Fruit fly (Drosophila melanogaster) whole organism, embryonic: ENCODE measurements around the gene CG16736.

Source experiments
- Atf-2 ChIP-seq: fragments of 200-800 bp; sonication (Bioruptor generic); optimal IDR thresholded peaks from 2 replicates; lab custom pipeline; 2016; ENCODE audit warnings: missing biosample characterization, missing genetic modification characterization
- Bdp1 ChIP-seq: fragments of 200-800 bp; sonication (Bioruptor generic); optimal IDR thresholded peaks from 3 replicates; lab custom pipeline; 2016; ENCODE audit warnings: missing biosample characterization, missing genetic modification characterization
- CG11560 ChIP-seq: fragments of 200-800 bp; sonication (Bioruptor generic); IDR thresholded peaks from 3 replicates; pipeline ENCODE4 v1.3.6; 2022; ENCODE audit warnings: missing biosample characterization, missing genetic modification characterization
- CG11696 ChIP-seq: fragments of 200-800 bp; sonication (Bioruptor generic); IDR thresholded peaks from 2 replicates; pipeline ENCODE4 v1.3.6; 2022; ENCODE audit warnings: missing biosample characterization, missing genetic modification characterization
- CG12104 ChIP-seq: fragments of 200-800 bp; sonication (Bioruptor generic); optimal IDR thresholded peaks from 3 replicates; lab custom pipeline; 2016; ENCODE audit warnings: missing biosample characterization, missing genetic modification characterization
- CG12236 ChIP-seq: fragments of 200-800 bp; sonication (Bioruptor generic); optimal IDR thresholded peaks from 2 replicates; lab custom pipeline; 2016; ENCODE audit warnings: missing biosample characterization, missing genetic modification characterization
- CG12299 ChIP-seq: fragments of 200-800 bp; sonication (Bioruptor generic); optimal IDR thresholded peaks from 2 replicates; lab custom pipeline; 2018; ENCODE audit warnings: missing biosample characterization, mild to moderate bottlenecking, missing genetic modification characterization
- CG14710 ChIP-seq: fragments of 200-800 bp; sonication (Bioruptor generic); optimal IDR thresholded peaks from 3 replicates; lab custom pipeline; 2019; ENCODE audit warnings: missing biosample characterization, mild to moderate bottlenecking, missing genetic modification characterization, moderate library complexity
- CG2202 ChIP-seq: fragments of 200-800 bp; sonication (Bioruptor generic); optimal IDR thresholded peaks from 2 replicates; lab custom pipeline; 2018; ENCODE audit warnings: missing biosample characterization, mild to moderate bottlenecking, missing genetic modification characterization
- CG2712 ChIP-seq: fragments of 200-800 bp; optimal IDR thresholded peaks from 3 replicates; lab custom pipeline; 2019; ENCODE audit warnings: missing biosample characterization, mild to moderate bottlenecking, missing genetic modification characterization, moderate library complexity
- CG30431 ChIP-seq: fragments of 200-800 bp; sonication (Bioruptor generic); optimal IDR thresholded peaks from 2 replicates; lab custom pipeline; 2017; ENCODE audit warnings: missing biosample characterization, missing genetic modification characterization
- CG4820 ChIP-seq: fragments of 200-800 bp; sonication (Bioruptor generic); optimal IDR thresholded peaks from 3 replicates; lab custom pipeline; 2016; ENCODE audit warnings: missing biosample characterization, missing genetic modification characterization
- CG5180 ChIP-seq: fragments of 200-800 bp; sonication (Bioruptor generic); optimal IDR thresholded peaks from 3 replicates; lab custom pipeline; 2017; ENCODE audit warnings: missing biosample characterization, missing genetic modification characterization, mild to moderate bottlenecking, moderate library complexity, missing genetic modification reagents
- CG5245 ChIP-seq: fragments of 200-800 bp; sonication (Bioruptor generic); optimal IDR thresholded peaks from 3 replicates; lab custom pipeline; 2016; ENCODE audit warnings: missing biosample characterization, missing genetic modification characterization
- CG6654 ChIP-seq: fragments of 200-800 bp; sonication (Bioruptor generic); optimal IDR thresholded peaks from 2 replicates; lab custom pipeline; 2017; ENCODE audit warnings: missing biosample characterization, mild to moderate bottlenecking, missing genetic modification characterization
- CG6791 ChIP-seq: fragments of 200-800 bp; sonication (Bioruptor generic); IDR thresholded peaks from 3 replicates; pipeline ENCODE4 v1.3.6; 2022; ENCODE audit warnings: missing biosample characterization, missing genetic modification characterization; ENCODE audit not compliant: partially characterized antibody
- CG7745 ChIP-seq: fragments of 200-800 bp; sonication (Bioruptor generic); optimal IDR thresholded peaks from 2 replicates; lab custom pipeline; 2018; ENCODE audit warnings: missing biosample characterization, mild to moderate bottlenecking, missing genetic modification characterization, moderate library complexity
- CG8089 ChIP-seq: fragments of 200-800 bp; sonication (Bioruptor generic); optimal IDR thresholded peaks from 3 replicates; lab custom pipeline; 2016; ENCODE audit warnings: missing biosample characterization, missing genetic modification characterization
- CG8765 ChIP-seq: fragments of 200-800 bp; sonication (Bioruptor generic); IDR thresholded peaks from 2 replicates; pipeline ENCODE4 v1.3.6; 2022; ENCODE audit warnings: missing biosample characterization, missing genetic modification characterization
- CG9876 ChIP-seq: fragments of 200-800 bp; sonication (Bioruptor generic); optimal IDR thresholded peaks from 2 replicates; lab custom pipeline; 2016; ENCODE audit warnings: missing biosample characterization, missing genetic modification characterization
- Dbx ChIP-seq: fragments of 200-800 bp; sonication (Bioruptor generic); IDR thresholded peaks from 3 replicates; pipeline ENCODE4 v1.3.6; 2022; ENCODE audit warnings: missing biosample characterization, missing genetic modification characterization
- Dek ChIP-seq: fragments of 200-800 bp; sonication (Bioruptor generic); optimal IDR thresholded peaks from 3 replicates; lab custom pipeline; 2019; ENCODE audit warnings: missing biosample characterization, mild to moderate bottlenecking, missing genetic modification characterization, moderate library complexity
- Dip3 ChIP-seq: fragments of 200-800 bp; sonication (Bioruptor generic); optimal IDR thresholded peaks from 3 replicates; lab custom pipeline; 2016; ENCODE audit warnings: missing biosample characterization, missing genetic modification characterization
- Drgx ChIP-seq: fragments of 200-800 bp; sonication (Bioruptor generic); IDR thresholded peaks from 2 replicates; pipeline ENCODE4 v1.3.6; 2022; ENCODE audit warnings: missing biosample characterization, missing genetic modification characterization
- Hand ChIP-seq: fragments of 200-800 bp; sonication (Bioruptor generic); optimal IDR thresholded peaks from 2 replicates; lab custom pipeline; 2017; ENCODE audit warnings: mild to moderate bottlenecking, missing biosample characterization, missing genetic modification reagents, missing genetic modification characterization
- Mad ChIP-seq: fragments of 200-800 bp; sonication (Bioruptor generic); optimal IDR thresholded peaks from 2 replicates; lab custom pipeline; 2016; ENCODE audit warnings: missing biosample characterization, missing genetic modification characterization
- NK7.1 ChIP-seq: fragments of 200-800 bp; sonication (Bioruptor generic); optimal IDR thresholded peaks from 3 replicates; lab custom pipeline; 2016; ENCODE audit warnings: missing biosample characterization, missing genetic modification characterization
- Rfx ChIP-seq: fragments of 200-800 bp; sonication (Bioruptor generic); IDR thresholded peaks from 2 replicates; pipeline ENCODE4 v1.3.6; 2022; ENCODE audit warnings: missing biosample characterization, missing genetic modification characterization
- Side ChIP-seq: fragments of 200-800 bp; sonication (Bioruptor generic); optimal IDR thresholded peaks from 2 replicates; lab custom pipeline; 2016; ENCODE audit warnings: missing biosample characterization, missing genetic modification characterization
- abd-A ChIP-seq: fragments of 200-800 bp; sonication (Bioruptor generic); optimal IDR thresholded peaks from 3 replicates; lab custom pipeline; 2019; ENCODE audit warnings: missing biosample characterization, mild to moderate bottlenecking, missing genetic modification characterization, moderate library complexity
- cas ChIP-seq: fragments of 200-800 bp; sonication (Bioruptor generic); IDR thresholded peaks from 2 replicates; pipeline ENCODE4 v1.3.6; 2022; ENCODE audit warnings: missing biosample characterization, missing genetic modification characterization
- chinmo ChIP-seq: fragments of 200-800 bp; sonication (Bioruptor generic); IDR thresholded peaks from 4 replicates; pipeline ENCODE4 v1.3.6; 2022; ENCODE audit warnings: missing biosample characterization, missing genetic modification characterization; ENCODE audit not compliant: partially characterized antibody
- chm ChIP-seq: fragments of 200-800 bp; sonication (Bioruptor generic); IDR thresholded peaks from 2 replicates; pipeline ENCODE4 v1.3.6; 2022; ENCODE audit warnings: missing biosample characterization, missing genetic modification characterization
- dm ChIP-seq: fragments of 200-800 bp; sonication (Bioruptor generic); optimal IDR thresholded peaks from 3 replicates; lab custom pipeline; 2016; ENCODE audit warnings: missing biosample characterization, missing genetic modification characterization
- fd64A ChIP-seq: fragments of 200-800 bp; sonication (Bioruptor generic); optimal IDR thresholded peaks from 3 replicates; lab custom pipeline; 2018; ENCODE audit warnings: missing biosample characterization, mild to moderate bottlenecking, missing genetic modification characterization
- fru ChIP-seq: fragments of >200 bp; optimal IDR thresholded peaks from 2 replicates; lab custom pipeline; 2017
- hbn ChIP-seq: fragments of 200-800 bp; sonication (Bioruptor generic); IDR thresholded peaks from 2 replicates; pipeline ENCODE4 v1.3.6; 2022; ENCODE audit warnings: missing biosample characterization, missing genetic modification characterization; ENCODE audit not compliant: partially characterized antibody
- her ChIP-seq: fragments of 200-800 bp; sonication (Bioruptor generic); optimal IDR thresholded peaks from 2 replicates; lab custom pipeline; 2016; ENCODE audit warnings: missing biosample characterization, missing genetic modification characterization
- jigr1 ChIP-seq: fragments of 200-800 bp; sonication (Bioruptor generic); IDR thresholded peaks from 3 replicates; pipeline ENCODE4 v1.3.6; 2022; ENCODE audit warnings: missing biosample characterization, missing genetic modification characterization
- jing ChIP-seq: fragments of 200-800 bp; sonication (Bioruptor generic); optimal IDR thresholded peaks from 2 replicates; lab custom pipeline; 2018; ENCODE audit warnings: missing biosample characterization, mild to moderate bottlenecking, missing genetic modification characterization
- lola ChIP-seq, 3 experiments: fragments of >200 bp in 2 of 3; fragments of 200-800 bp in 1 of 3; sonication (Bioruptor generic) in 1 of 3; optimal IDR thresholded peaks; 2 replicates each; lab custom pipeline; 2017 to 2019; ENCODE audit warnings: missing biosample characterization in 3 of 3, missing genetic modification characterization in 3 of 3, mild to moderate bottlenecking in 1 of 3, moderate library complexity in 1 of 3
- nau ChIP-seq: fragments of 200-800 bp; sonication (Bioruptor generic); optimal IDR thresholded peaks from 3 replicates; lab custom pipeline; 2017; ENCODE audit warnings: missing biosample characterization, mild to moderate bottlenecking, missing genetic modification characterization, missing genetic modification reagents
- onecut ChIP-seq: fragments of 200-800 bp; sonication (Bioruptor generic); IDR thresholded peaks from 2 replicates; pipeline ENCODE4 v1.3.6; 2022; ENCODE audit warnings: missing biosample characterization, missing genetic modification characterization
- pfk ChIP-seq: fragments of 200-800 bp; sonication (Bioruptor generic); optimal IDR thresholded peaks from 2 replicates; lab custom pipeline; 2018; ENCODE audit warnings: missing biosample characterization, mild to moderate bottlenecking, missing genetic modification characterization, moderate library complexity
- pita ChIP-seq: fragments of 200-800 bp; sonication (Bioruptor generic); optimal IDR thresholded peaks from 2 replicates; lab custom pipeline; 2017; ENCODE audit warnings: missing biosample characterization, mild to moderate bottlenecking, missing genetic modification characterization
- scrt ChIP-seq: fragments of 200-800 bp; sonication (Bioruptor generic); optimal IDR thresholded peaks from 2 replicates; lab custom pipeline; 2018; ENCODE audit warnings: missing biosample characterization, mild to moderate bottlenecking, missing genetic modification characterization, moderate library complexity
- tna ChIP-seq: fragments of 200-800 bp; sonication (Bioruptor generic); IDR thresholded peaks from 2 replicates; pipeline ENCODE4 v1.3.6; 2022; ENCODE audit warnings: missing biosample characterization, missing genetic modification characterization; ENCODE audit not compliant: partially characterized antibody
- trem ChIP-seq: fragments of 200-800 bp; optimal IDR thresholded peaks from 3 replicates; lab custom pipeline; 2019; ENCODE audit warnings: missing biosample characterization, mild to moderate bottlenecking, missing genetic modification characterization, moderate library complexity
- twi ChIP-seq: fragments of 200-800 bp; optimal IDR thresholded peaks from 2 replicates; lab custom pipeline; 2019; ENCODE audit warnings: missing biosample characterization, mild to moderate bottlenecking, missing genetic modification characterization, moderate library complexity
- tx ChIP-seq: fragments of 200-800 bp; sonication (Bioruptor generic); optimal IDR thresholded peaks from 2 replicates; lab custom pipeline; 2016; ENCODE audit warnings: missing biosample characterization, missing genetic modification characterization

The CG16736 gene

DNA sequence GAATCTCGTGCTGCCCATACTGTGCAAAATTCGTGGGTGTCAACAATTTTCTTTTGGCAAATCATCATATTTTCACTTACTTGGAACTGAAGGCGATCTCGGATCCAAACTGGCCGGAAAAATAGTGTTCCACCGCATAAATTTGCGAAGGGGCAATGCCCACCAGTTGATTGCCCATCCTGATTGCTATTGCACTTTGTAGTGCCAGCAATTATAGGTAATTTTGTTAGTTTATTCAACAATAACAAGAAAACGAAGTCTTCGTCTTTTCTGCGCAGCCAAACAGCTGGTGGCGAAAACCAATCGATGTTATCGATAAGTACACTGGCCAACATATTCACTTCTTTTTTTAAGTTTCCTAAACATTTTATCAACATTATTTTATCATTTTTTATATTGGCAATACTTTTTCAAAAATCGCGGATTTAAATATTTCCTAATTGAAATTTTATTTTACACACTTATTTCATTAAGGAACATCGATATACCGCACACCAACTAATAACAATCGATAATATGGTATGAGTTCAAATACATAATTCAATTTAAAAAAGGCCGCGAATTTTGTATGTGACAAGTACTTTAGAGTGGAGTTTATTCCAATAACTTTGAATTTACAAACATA lies 11.8 kb downstream of the CG16736 start, which contains the start of gene Vps15 (continued):
- TF ChIP-seq pfk (no peak), CG11560 (tag; lab: Robert Waterston, UW) (no peak), NK7.1 (peak; percentile 53), CG30431 (GFP tag; lab: Kevin White, UChicago) (no peak), Dek (tag; lab: Kevin White, UChicago) (peak; percentile 75), CG2712 (peak; percentile 90), CG7745 (tag; lab: Kevin White, UChicago) (no peak), tna (GFP tag; lab: Robert Waterston, UW) (peak; percentile 77; the same call in 1 of the 2 replicates), jing (GFP tag; lab: Kevin White, UChicago) (peak; percentile 21), Drgx (GFP tag; lab: Robert Waterston, UW) (peak; percentile 58; the same call in 1 of the 2 replicates), CG4820 (GFP tag; lab: Kevin White, UChicago) (peak; percentile 69), CG6791 (GFP tag; lab: Robert Waterston, UW) (peak; percentile 65; the same call in 2 of the 3 replicates), jigr1 (GFP tag; lab: Robert Waterston, UW) (no peak), trem (peak; percentile 92), CG5180 (GFP tag; lab: Kevin White, UChicago) (peak; percentile 61), CG8089 (GFP tag; lab: Kevin White, UChicago) (no peak), hbn (peak; percentile 91), scrt (GFP tag; lab: Kevin White, UChicago) (peak; percentile 65), Mad (peak; percentile 48), CG11696 (GFP tag; lab: Robert Waterston, UW) (0 out of 2 replicates have a peak, but pooled peaks have one; percentile 25), nau (GFP tag; lab: Kevin White, UChicago) (no peak), fru (no peak), CG14710 (tag; lab: Kevin White, UChicago) (peak; percentile 90), CG12299 (peak; percentile 77), pita (GFP tag; lab: Kevin White, UChicago) (no peak), CG6654 (GFP tag; lab: Kevin White, UChicago) (no peak), Hand (GFP tag; lab: Kevin White, UChicago) (peak; percentile 27), Dbx (peak; percentile 75; the same call in 2 of the 3 replicates), CG5245 (GFP tag; lab: Kevin White, UChicago) (peak; percentile 54), Rfx (GFP tag; lab: Robert Waterston, UW) (peak; percentile 84), her (GFP tag; lab: Kevin White, UChicago) (peak; percentile 47), CG12104 (GFP tag; lab: Kevin White, UChicago) (peak; percentile 33), CG9876 (no peak), dm (GFP tag; lab: Kevin White, UChicago) (peak; percentile 38), cas (GFP tag; lab: Robert Waterston, UW) (peak; percentile 50; the same call in 1 of the 2 replicates), CG12236 (GFP tag; lab: Kevin White, UChicago) (peak; percentile 59), Side (GFP tag; lab: Kevin White, UChicago) (peak; percentile 75), lola (GFP tag; optimal IDR thresholded peaks at IDR 0.05; lab: Kevin White, UChicago) (peak in 1 of 3 experiments; percentile 77), Atf-2 (GFP tag; lab: Kevin White, UChicago) (peak; percentile 44), onecut (GFP tag; lab: Robert Waterston, UW) (peak; percentile 63), Dip3 (peak; percentile 64), chm (peak; percentile 58; the same call in 1 of the 2 replicates), chinmo (GFP tag; lab: Robert Waterston, UW) (peak; percentile 63; the same call in 2 of the 4 replicates), fd64A (no peak), CG2202 (tag; lab: Kevin White, UChicago) (peak; percentile 35), Bdp1 (peak; percentile 5), twi (tag; lab: Kevin White, UChicago) (peak; percentile 64), tx (GFP tag; lab: Kevin White, UChicago) (peak; percentile 29), CG8765 (no peak), abd-A (peak; percentile 77)
